Worm (Caenorhabditis elegans) whole organism, L1 larva: ENCODE results near the gene gplb-1.

ENCODE experiments used
- C04F5.9 ChIP-seq: sonication (generic microtip); optimal IDR thresholded peaks from 2 replicates; lab custom pipeline; 2016; ENCODE audit warnings: missing genetic modification characterization, missing compliant biosample characterization
- F16B12.6 ChIP-seq: fragments of 150-350 bp; optimal IDR thresholded peaks from 2 replicates; lab custom pipeline; 2014; ENCODE audit warnings: missing biosample characterization, missing genetic modification characterization
- aha-1 ChIP-seq: fragments of 150-350 bp; optimal IDR thresholded peaks from 2 replicates; lab custom pipeline; 2014; ENCODE audit warnings: missing biosample characterization, missing genetic modification characterization
- alr-1 ChIP-seq: fragments of 200-800 bp; sonication (Bioruptor generic); optimal IDR thresholded peaks from 2 replicates; lab custom pipeline; 2018; ENCODE audit warnings: borderline replicate concordance, mild to moderate bottlenecking, missing genetic modification characterization, missing compliant biosample characterization
- ama-1 ChIP-seq: fragments of 150-350 bp; optimal IDR thresholded peaks from 2 replicates; lab custom pipeline; 2014
- blmp-1 ChIP-seq: fragments of 150-350 bp; optimal IDR thresholded peaks from 2 replicates; lab custom pipeline; 2014; ENCODE audit warnings: missing biosample characterization, missing genetic modification characterization
- ceh-63 ChIP-seq: fragments of 200-800 bp; sonication (Bioruptor generic); optimal IDR thresholded peaks from 2 replicates; lab custom pipeline; 2018; ENCODE audit warnings: mild to moderate bottlenecking, missing genetic modification characterization, missing compliant biosample characterization
- ceh-82 ChIP-seq, 3 experiments: fragments of 150-350 bp in 1 of 3; sonication (generic microtip) in 2 of 3; optimal IDR thresholded peaks; 2 replicates each; lab custom pipeline; 2014 to 2017; ENCODE audit warnings: missing biosample characterization in 3 of 3, missing genetic modification characterization in 3 of 3
- ceh-88 ChIP-seq: fragments of 200-800 bp; sonication (Bioruptor generic); IDR thresholded peaks from 2 replicates; pipeline ENCODE4 v1.3.6; 2022; ENCODE audit warnings: missing genetic modification characterization, missing compliant biosample characterization
- ces-1 ChIP-seq: fragments of 150-350 bp; optimal IDR thresholded peaks from 2 replicates; lab custom pipeline; 2014; ENCODE audit warnings: missing biosample characterization, missing genetic modification reagents, missing genetic modification characterization
- dpl-1 ChIP-seq, 3 experiments: fragments of 150-350 bp in 2 of 3; sonication (generic microtip) in 1 of 3; optimal IDR thresholded peaks; 2 replicates each; lab custom pipeline; 2014 to 2017; ENCODE audit warnings: missing biosample characterization in 3 of 3, missing genetic modification characterization in 3 of 3, missing genetic modification reagents in 3 of 3
- dsc-1 ChIP-seq: sonication (generic microtip); optimal IDR thresholded peaks from 2 replicates; lab custom pipeline; 2016; ENCODE audit warnings: mild to moderate bottlenecking, missing genetic modification characterization, missing compliant biosample characterization
- efl-1 ChIP-seq, 4 experiments: fragments of 150-350 bp; optimal IDR thresholded peaks in 3 of 4; peaks in 1 of 4; 1 replicate in 1 of 4; 2 replicates in 3 of 4; lab custom pipeline; 2014; ENCODE audit warnings: missing biosample characterization in 2 of 4, missing genetic modification characterization in 2 of 4, missing genetic modification reagents in 2 of 4
- egl-13 ChIP-seq: sonication (generic microtip); optimal IDR thresholded peaks from 2 replicates; lab custom pipeline; 2016; ENCODE audit warnings: missing genotype, missing genetic modification reagents, missing genetic modification characterization, missing compliant biosample characterization
- egl-27 ChIP-seq, 2 experiments: fragments of 150-350 bp in 1 of 2; sonication (generic microtip); optimal IDR thresholded peaks; 3 replicates each; lab custom pipeline; 2017 to 2018; ENCODE audit warnings: missing biosample characterization in 2 of 2, missing genetic modification characterization in 2 of 2, missing genetic modification reagents in 2 of 2
- elt-2 ChIP-seq: sonication (generic microtip); optimal IDR thresholded peaks from 2 replicates; lab custom pipeline; 2016; ENCODE audit warnings: missing genetic modification characterization, mild to moderate bottlenecking, inconsistent platforms, missing compliant biosample characterization, missing genetic modification reagents
- elt-3 ChIP-seq, 6 experiments: fragments of 150-350 bp in 1 of 6; sonication (generic microtip); optimal IDR thresholded peaks; 2 replicates each; lab custom pipeline; 2017 to 2018; ENCODE audit warnings: missing biosample characterization in 6 of 6, missing genetic modification characterization in 6 of 6, inconsistent platforms in 1 of 6
- hlh-4 ChIP-seq: sonication (generic microtip); optimal IDR thresholded peaks from 2 replicates; lab custom pipeline; 2016; ENCODE audit warnings: mild to moderate bottlenecking, missing genetic modification characterization, missing compliant biosample characterization
- irx-1 ChIP-seq: sonication (generic microtip); optimal IDR thresholded peaks from 2 replicates; lab custom pipeline; 2016; ENCODE audit warnings: missing genetic modification characterization, missing compliant biosample characterization
- jun-1 ChIP-seq: fragments of 150-350 bp; optimal IDR thresholded peaks from 2 replicates; lab custom pipeline; 2014; ENCODE audit warnings: missing biosample characterization, missing genetic modification reagents, missing genetic modification characterization
- lin-14 ChIP-seq: fragments of 200-800 bp; sonication (Bioruptor generic); optimal IDR thresholded peaks from 2 replicates; lab custom pipeline; 2018; ENCODE audit warnings: mild to moderate bottlenecking, missing genetic modification characterization, moderate library complexity, missing compliant biosample characterization
- lin-15B ChIP-seq: fragments of 150-350 bp; sonication (generic microtip); optimal IDR thresholded peaks from 3 replicates; lab custom pipeline; 2014; ENCODE audit warnings: missing biosample characterization, missing genetic modification characterization
- lin-35 ChIP-seq, 2 experiments: fragments of 150-350 bp; optimal IDR thresholded peaks; 2 replicates each; lab custom pipeline; 2014; ENCODE audit warnings: missing biosample characterization in 2 of 2, missing genetic modification characterization in 2 of 2, missing genetic modification reagents in 2 of 2
- lin-39 ChIP-seq: fragments of 150-350 bp; optimal IDR thresholded peaks from 2 replicates; lab custom pipeline; 2014; ENCODE audit warnings: missing biosample characterization, missing genetic modification reagents, missing genetic modification characterization
- lir-3 ChIP-seq: sonication (generic microtip); optimal IDR thresholded peaks from 2 replicates; lab custom pipeline; 2016; ENCODE audit warnings: mild to moderate bottlenecking, missing genetic modification characterization, moderate library complexity, missing compliant biosample characterization; ENCODE audit not compliant: poor library complexity
- lsy-2 ChIP-seq, 2 experiments: fragments of 150-350 bp; optimal IDR thresholded peaks; 2 replicates each; lab custom pipeline; 2014; ENCODE audit warnings: missing biosample characterization in 2 of 2, missing genetic modification characterization in 2 of 2
- mef-2 ChIP-seq: fragments of 150-350 bp; optimal IDR thresholded peaks from 2 replicates; lab custom pipeline; 2014; ENCODE audit warnings: missing biosample characterization, missing genetic modification characterization
- mep-1 ChIP-seq: fragments of 150-350 bp; optimal IDR thresholded peaks from 2 replicates; lab custom pipeline; 2014; ENCODE audit warnings: missing biosample characterization, missing genetic modification characterization
- nhr-11 ChIP-seq: fragments of 150-350 bp; optimal IDR thresholded peaks from 2 replicates; lab custom pipeline; 2014; ENCODE audit warnings: missing biosample characterization, missing genetic modification characterization
- nhr-19 ChIP-seq: fragments of 200-800 bp; sonication (Bioruptor generic); conservative IDR thresholded peaks from 2 replicates; pipeline ENCODE4 v1.3.6; 2022; ENCODE audit warnings: missing genetic modification characterization, missing compliant biosample characterization
- nhr-20 ChIP-seq: sonication (generic microtip); optimal IDR thresholded peaks from 2 replicates; lab custom pipeline; 2016; ENCODE audit warnings: mild to moderate bottlenecking, missing genetic modification characterization, missing compliant biosample characterization
- nhr-237 ChIP-seq: fragments of 150-350 bp; optimal IDR thresholded peaks from 2 replicates; lab custom pipeline; 2014; ENCODE audit warnings: missing biosample characterization, missing genetic modification characterization
- nhr-71 ChIP-seq: sonication (generic microtip); optimal IDR thresholded peaks from 2 replicates; lab custom pipeline; 2016; ENCODE audit warnings: mild to moderate bottlenecking, missing genetic modification characterization, moderate library complexity, missing compliant biosample characterization
- nhr-76 ChIP-seq: sonication (generic microtip); optimal IDR thresholded peaks from 2 replicates; lab custom pipeline; 2017; ENCODE audit warnings: missing biosample characterization, missing genetic modification characterization
- nhr-77 ChIP-seq: fragments of 150-350 bp; optimal IDR thresholded peaks from 2 replicates; lab custom pipeline; 2014; ENCODE audit warnings: missing biosample characterization, missing genetic modification characterization
- nhr-84 ChIP-seq: sonication (generic microtip); optimal IDR thresholded peaks from 2 replicates; lab custom pipeline; 2017; ENCODE audit warnings: missing biosample characterization, missing genetic modification characterization
- nhr-85 ChIP-seq: sonication (generic microtip); peaks from one replicate; lab custom pipeline; 2016; ENCODE audit warnings: missing genetic modification characterization, inconsistent platforms, missing compliant biosample characterization
- nhr-90 ChIP-seq: sonication (generic microtip); optimal IDR thresholded peaks from 2 replicates; lab custom pipeline; 2016; ENCODE audit warnings: mild to moderate bottlenecking, missing genetic modification characterization, missing compliant biosample characterization; ENCODE audit not compliant: poor library complexity
- pax-3 ChIP-seq: fragments of 200-800 bp; sonication (Bioruptor generic); optimal IDR thresholded peaks from 2 replicates; lab custom pipeline; 2018; ENCODE audit warnings: mild to moderate bottlenecking, missing genetic modification characterization, moderate library complexity, missing compliant biosample characterization
- pqm-1 ChIP-seq: sonication (generic microtip); optimal IDR thresholded peaks from 3 replicates; lab custom pipeline; 2017; ENCODE audit warnings: missing biosample characterization, missing genetic modification characterization
- rnt-1 ChIP-seq: sonication (generic microtip); optimal IDR thresholded peaks from 2 replicates; lab custom pipeline; 2016; ENCODE audit warnings: mild to moderate bottlenecking, missing genetic modification characterization, moderate library complexity, missing compliant biosample characterization
- snu-23 ChIP-seq: sonication (generic microtip); optimal IDR thresholded peaks from 2 replicates; lab custom pipeline; 2016; ENCODE audit warnings: missing genetic modification characterization, missing compliant biosample characterization
- sptf-1 ChIP-seq: fragments of 150-350 bp; optimal IDR thresholded peaks from 2 replicates; lab custom pipeline; 2014; ENCODE audit warnings: missing biosample characterization, missing genetic modification characterization
- tbx-2 ChIP-seq: sonication (generic microtip); optimal IDR thresholded peaks from 2 replicates; lab custom pipeline; 2016; ENCODE audit warnings: missing genetic modification characterization, missing compliant biosample characterization
- unc-130 ChIP-seq: fragments of 150-350 bp; optimal IDR thresholded peaks from 2 replicates; lab custom pipeline; 2017; ENCODE audit warnings: missing biosample characterization, missing genetic modification characterization, inconsistent platforms
- unc-30 ChIP-seq: sonication (generic microtip); optimal IDR thresholded peaks from 2 replicates; lab custom pipeline; 2017; ENCODE audit warnings: missing biosample characterization, missing genetic modification characterization
- unc-86 ChIP-seq: sonication (generic microtip); optimal IDR thresholded peaks from 2 replicates; lab custom pipeline; 2016; ENCODE audit warnings: missing genetic modification characterization, missing compliant biosample characterization
- xbp-1 ChIP-seq: sonication (generic microtip); optimal IDR thresholded peaks from 2 replicates; lab custom pipeline; 2016; ENCODE audit warnings: missing genetic modification characterization, missing compliant biosample characterization
- zag-1 ChIP-seq: fragments of 150-350 bp; optimal IDR thresholded peaks from 2 replicates; lab custom pipeline; 2014; ENCODE audit warnings: missing biosample characterization, missing genetic modification characterization
- zip-4 ChIP-seq: fragments of 200-800 bp; sonication (Bioruptor generic); optimal IDR thresholded peaks from 2 replicates; lab custom pipeline; 2018; ENCODE audit warnings: mild to moderate bottlenecking, missing genetic modification characterization, moderate library complexity, missing compliant biosample characterization
- ztf-4 ChIP-seq: fragments of 150-350 bp; optimal IDR thresholded peaks from 2 replicates; lab custom pipeline; 2014; ENCODE audit warnings: missing biosample characterization, missing genetic modification characterization

gplb-1 gene

ce11 chrV:8454995-8455446 lies 16.0 kb downstream of the gplb-1 start, which contains the start of gene T23B12.11 (continued):
- no peak for TF ChIP-seq nhr-11 (tag; lab: Kevin White, UChicago)
- TF ChIP-seq ceh-88 (GFP tag; lab: Robert Waterston, UW): no peak
- TF ChIP-seq lin-35 (GFP tag; optimal IDR thresholded peaks at IDR 0.05; lab: Kevin White, UChicago): no peak
- TF ChIP-seq egl-27 (tag; optimal IDR thresholded peaks at IDR 0.05; lab: Kevin White, UChicago): no peak
- no peak for TF ChIP-seq elt-2 (tag; lab: Kevin White, UChicago)
- TF ChIP-seq zip-4 (GFP tag; lab: Kevin White, UChicago): no peak
- TF ChIP-seq aha-1: no peak
- no peak for TF ChIP-seq jun-1
- TF ChIP-seq zag-1 (tag; lab: Kevin White, UChicago): no peak
- no peak for TF ChIP-seq alr-1
- no peak for TF ChIP-seq dsc-1 (tag; lab: Kevin White, UChicago)
- no peak for TF ChIP-seq nhr-19 (GFP tag; lab: Robert Waterston, UW)
- peak; percentile 18 for TF ChIP-seq mep-1 (tag; lab: Kevin White, UChicago)
- TF ChIP-seq ceh-63: no peak
- no peak for TF ChIP-seq lin-15B (tag; lab: Kevin White, UChicago)
- TF ChIP-seq ceh-82 (tag; optimal IDR thresholded peaks at IDR 0.05; lab: Kevin White, UChicago): no peak
- TF ChIP-seq nhr-71 (tag; lab: Kevin White, UChicago): no peak
- TF ChIP-seq nhr-90 (tag; lab: Kevin White, UChicago): no peak
- TF ChIP-seq pqm-1: no peak
- no peak for TF ChIP-seq egl-13
- TF ChIP-seq lin-39 (tag; lab: Kevin White, UChicago): no peak
- TF ChIP-seq lir-3 (tag; lab: Kevin White, UChicago): no peak
- TF ChIP-seq tbx-2 (tag; lab: Kevin White, UChicago): peak; percentile 10
- TF ChIP-seq nhr-84 (tag; lab: Kevin White, UChicago): no peak
- TF ChIP-seq mef-2: no peak
- TF ChIP-seq unc-86 (tag; lab: Kevin White, UChicago): no peak
- TF ChIP-seq unc-30: no peak
- no peak for TF ChIP-seq C04F5.9 (tag; lab: Kevin White, UChicago)
- TF ChIP-seq rnt-1 (tag; lab: Kevin White, UChicago): no peak
- no peak for TF ChIP-seq nhr-76 (tag; lab: Kevin White, UChicago)
- no peak for TF ChIP-seq ztf-4
- TF ChIP-seq unc-130 (tag; lab: Kevin White, UChicago): no peak
- no peak for TF ChIP-seq nhr-237
- TF ChIP-seq F16B12.6 (tag; lab: Kevin White, UChicago): no peak
- no peak for TF ChIP-seq ama-1 (lab: Kevin White, UChicago)
- TF ChIP-seq ces-1 (GFP tag; lab: Kevin White, UChicago): no peak
- TF ChIP-seq irx-1: peak; percentile 21
- TF ChIP-seq sptf-1 (tag; lab: Kevin White, UChicago): no peak
- no peak for TF ChIP-seq nhr-77 (tag; lab: Kevin White, UChicago)
- peak; percentile 72 for TF ChIP-seq lin-14 (GFP tag; lab: Kevin White, UChicago)
- TF ChIP-seq xbp-1 (tag; lab: Kevin White, UChicago): no peak

ce11 chrV:8450690-8451089 lies 20.4 kb downstream of the gplb-1 start:
- TF ChIP-seq lin-14 (GFP tag; lab: Kevin White, UChicago): peak; percentile 46
- TF ChIP-seq elt-3 (tag; optimal IDR thresholded peaks at IDR 0.05; lab: Kevin White, UChicago): no peak

ce11 chrV:8449241-8449640 lies 21.8 kb downstream of the gplb-1 start:
- TF ChIP-seq unc-130 (tag; lab: Kevin White, UChicago) (no peak), nhr-77 (tag; lab: Kevin White, UChicago) (no peak), elt-3 (tag; optimal IDR thresholded peaks at IDR 0.05; lab: Kevin White, UChicago) (peak in 1 of 6 experiments; percentile 77), nhr-71 (tag; lab: Kevin White, UChicago) (no peak), dpl-1 (GFP tag; optimal IDR thresholded peaks at IDR 0.05; lab: Kevin White, UChicago) (no peak), snu-23 (GFP tag; lab: Kevin White, UChicago) (no peak), lsy-2 (tag; optimal IDR thresholded peaks at IDR 0.05; lab: Kevin White, UChicago) (peak in 1 of 2 experiments; percentile 19), nhr-20 (peak; percentile 6), nhr-85 (tag; lab: Kevin White, UChicago) (peak; percentile 86), xbp-1 (tag; lab: Kevin White, UChicago) (no peak), pax-3 (tag; lab: Kevin White, UChicago) (no peak), ceh-63 (no peak), lin-14 (GFP tag; lab: Kevin White, UChicago) (peak; percentile 65), efl-1 (optimal IDR thresholded peaks at IDR 0.05; lab: Kevin White, UChicago) (no peak), efl-1 (GFP tag; optimal IDR thresholded peaks at IDR 0.05 in 1 of 2; lab: Kevin White, UChicago) (peak in 1 of 2 experiments; percentile 83), unc-30 (no peak), ces-1 (GFP tag; lab: Kevin White, UChicago) (no peak), blmp-1 (tag; lab: Kevin White, UChicago) (peak; percentile 68), hlh-4 (no peak)
